Worm (Caenorhabditis elegans) whole organism, L4 larva: Measurements from ENCODE around the gene lact-7.
A peak's percentile ranks its signal among the peaks of the same experiment; 100 is the strongest.

Source experiments
- F10B5.3 ChIP-seq: sonication (generic microtip); optimal IDR thresholded peaks from 2 replicates; lab custom pipeline; 2016; ENCODE audit warnings: mild to moderate bottlenecking, missing genetic modification characterization, missing compliant biosample characterization
- Y105C5A.15 ChIP-seq: fragments of 200-800 bp; sonication (Bioruptor generic); IDR thresholded peaks from 2 replicates; pipeline ENCODE4 v1.3.6; 2022; ENCODE audit warnings: missing genetic modification characterization, missing compliant biosample characterization
- aha-1 ChIP-seq: fragments of 150-350 bp; peaks from one replicate; lab custom pipeline; 2014; ENCODE audit warnings: missing biosample characterization, missing genetic modification characterization
- ceh-28 ChIP-seq: fragments of 150-350 bp; optimal IDR thresholded peaks from 2 replicates; lab custom pipeline; 2014; ENCODE audit warnings: missing biosample characterization, missing genetic modification reagents, missing genetic modification characterization
- ceh-44 ChIP-seq: fragments of 200-800 bp; sonication (Bioruptor generic); IDR thresholded peaks from 2 replicates; pipeline ENCODE4 v1.3.6; 2022; ENCODE audit warnings: missing genetic modification reagents, missing genetic modification characterization, missing compliant biosample characterization
- daf-16 ChIP-seq, 3 experiments: sonication (generic microtip); optimal IDR thresholded peaks; 2 replicates each; lab custom pipeline; 2016 to 2017; ENCODE audit warnings: missing genetic modification characterization in 3 of 3, missing genetic modification reagents in 3 of 3, mild to moderate bottlenecking in 2 of 3, missing compliant biosample characterization in 2 of 3, missing biosample characterization in 1 of 3, moderate library complexity in 1 of 3
- daf-8 ChIP-seq: fragments of 200-800 bp; sonication (Bioruptor generic); IDR thresholded peaks from 2 replicates; pipeline ENCODE4 v1.3.6; 2022; ENCODE audit warnings: missing genetic modification characterization, missing compliant biosample characterization
- dmd-9 ChIP-seq: fragments of 200-800 bp; sonication (Bioruptor generic); IDR thresholded peaks from 2 replicates; pipeline ENCODE4 v1.3.6; 2022; ENCODE audit warnings: missing genetic modification reagents, missing genetic modification characterization, missing compliant biosample characterization
- egl-43 ChIP-seq: fragments of 200-800 bp; sonication (Bioruptor generic); IDR thresholded peaks from 2 replicates; pipeline ENCODE4 v1.3.6; 2022; ENCODE audit warnings: missing genetic modification reagents, missing genetic modification characterization, missing compliant biosample characterization
- fkh-10 ChIP-seq: fragments of 150-350 bp; optimal IDR thresholded peaks from 2 replicates; lab custom pipeline; 2014; ENCODE audit warnings: missing biosample characterization, missing genetic modification reagents, missing genetic modification characterization
- hif-1 ChIP-seq, 2 experiments: sonication (generic microtip); optimal IDR thresholded peaks; 2 replicates each; lab custom pipeline; 2016 to 2017; ENCODE audit warnings: missing compliant biosample characterization in 2 of 2, missing genetic modification characterization in 2 of 2, missing genetic modification reagents in 2 of 2, missing genotype in 2 of 2, mild to moderate bottlenecking in 1 of 2
- hlh-11 ChIP-seq: fragments of 200-800 bp; sonication (Bioruptor generic); optimal IDR thresholded peaks from 2 replicates; lab custom pipeline; 2018; ENCODE audit warnings: mild to moderate bottlenecking, missing genetic modification characterization, missing compliant biosample characterization
- hlh-30 ChIP-seq: sonication (generic microtip); optimal IDR thresholded peaks from 2 replicates; lab custom pipeline; 2017; ENCODE audit warnings: antibody characterized with exemption, mild to moderate bottlenecking, missing genetic modification characterization, missing compliant biosample characterization; ENCODE audit not compliant: insufficient read depth
- jun-1 ChIP-seq: fragments of 150-350 bp; optimal IDR thresholded peaks from 2 replicates; lab custom pipeline; 2014; ENCODE audit warnings: missing biosample characterization, missing genetic modification reagents, missing genetic modification characterization
- lin-13 ChIP-seq: fragments of 150-350 bp; optimal IDR thresholded peaks from 2 replicates; lab custom pipeline; 2014; ENCODE audit warnings: missing biosample characterization, missing genetic modification reagents, missing genetic modification characterization
- lin-15B ChIP-seq: fragments of 150-350 bp; sonication (generic microtip); optimal IDR thresholded peaks from 3 replicates; lab custom pipeline; 2014; ENCODE audit warnings: missing biosample characterization, missing genetic modification characterization
- madf-5 ChIP-seq, 2 experiments: fragments of 200-800 bp; sonication (Bioruptor generic); IDR thresholded peaks; 2 replicates each; pipeline ENCODE4 v1.3.6; 2022; ENCODE audit warnings: missing compliant biosample characterization in 2 of 2, missing genetic modification characterization in 2 of 2
- mep-1 ChIP-seq: fragments of 150-350 bp; sonication (generic microtip); optimal IDR thresholded peaks from 3 replicates; lab custom pipeline; 2014; ENCODE audit warnings: missing biosample characterization, missing genetic modification characterization
- mes-2 ChIP-seq: sonication (generic microtip); optimal IDR thresholded peaks from 2 replicates; lab custom pipeline; 2016; ENCODE audit warnings: missing genotype, mild to moderate bottlenecking, missing genetic modification characterization, missing compliant biosample characterization; ENCODE audit not compliant: poor library complexity, severe bottlenecking
- nhr-102 ChIP-seq: sonication (generic microtip); optimal IDR thresholded peaks from 2 replicates; lab custom pipeline; 2016; ENCODE audit warnings: mild to moderate bottlenecking, missing genetic modification characterization, moderate library complexity, missing compliant biosample characterization
- nhr-11 ChIP-seq: fragments of 150-350 bp; optimal IDR thresholded peaks from 2 replicates; lab custom pipeline; 2014; ENCODE audit warnings: missing biosample characterization, missing genetic modification characterization
- nhr-25 ChIP-seq: sonication (generic microtip); optimal IDR thresholded peaks from 2 replicates; lab custom pipeline; 2017; ENCODE audit warnings: missing genetic modification characterization, mild to moderate bottlenecking, missing compliant biosample characterization, antibody characterized with exemption, moderate library complexity, borderline replicate concordance; ENCODE audit not compliant: insufficient read depth
- nhr-28 ChIP-seq: fragments of 150-350 bp; optimal IDR thresholded peaks from 2 replicates; lab custom pipeline; 2014; ENCODE audit warnings: missing biosample characterization, missing genetic modification characterization
- nhr-76 ChIP-seq: fragments of 150-350 bp; optimal IDR thresholded peaks from 2 replicates; lab custom pipeline; 2014; ENCODE audit warnings: missing biosample characterization, missing genetic modification characterization
- nhr-77 ChIP-seq: fragments of 150-350 bp; optimal IDR thresholded peaks from 2 replicates; lab custom pipeline; 2014; ENCODE audit warnings: missing biosample characterization, missing genetic modification characterization
- pqm-1 ChIP-seq: sonication (generic microtip); optimal IDR thresholded peaks from 2 replicates; lab custom pipeline; 2017; ENCODE audit warnings: missing biosample characterization, missing genetic modification characterization
- rbr-2 ChIP-seq: sonication (generic microtip); optimal IDR thresholded peaks from 2 replicates; lab custom pipeline; 2016; ENCODE audit warnings: missing genotype, missing genetic modification characterization, missing compliant biosample characterization
- snpc-1.2 ChIP-seq: fragments of 200-800 bp; sonication (Bioruptor generic); IDR thresholded peaks from 2 replicates; pipeline ENCODE4 v1.3.6; 2022; ENCODE audit warnings: missing genetic modification reagents, missing genetic modification characterization, missing compliant biosample characterization
- spr-3 ChIP-seq: fragments of 200-800 bp; sonication (Bioruptor generic); optimal IDR thresholded peaks from 2 replicates; lab custom pipeline; 2018; ENCODE audit warnings: mild to moderate bottlenecking, missing genetic modification characterization, missing compliant biosample characterization
- unc-62 ChIP-seq, 3 experiments: fragments of 150-350 bp in 1 of 3; sonication (generic microtip); optimal IDR thresholded peaks in 2 of 3; peaks in 1 of 3; 1 replicate in 1 of 3; 2 replicates in 2 of 3; lab custom pipeline; 2014 to 2017; ENCODE audit warnings: missing biosample characterization in 3 of 3, missing genetic modification characterization in 3 of 3, missing genetic modification reagents in 3 of 3, missing genotype in 1 of 3
- zip-2 ChIP-seq: fragments of 150-350 bp; optimal IDR thresholded peaks from 2 replicates; lab custom pipeline; 2014; ENCODE audit warnings: missing biosample characterization, missing genetic modification characterization

lact-7 gene

ce11 chrX:11738602-11739100 is 20.3 kb upstream of the lact-7 start, which contains the start of gene nspa-9 (continued):
- TF ChIP-seq lin-13 (GFP tag; lab: Kevin White, UChicago) (no peak), dmd-9 (GFP tag; lab: Robert Waterston, UW) (no peak), mes-2 (no peak), snpc-1.2 (GFP tag; lab: Robert Waterston, UW) (no peak), daf-8 (GFP tag; lab: Robert Waterston, UW) (no peak), nhr-11 (tag; lab: Kevin White, UChicago) (no peak), hif-1 (tag; optimal IDR thresholded peaks at IDR 0.05; lab: Kevin White, UChicago) (no peak), nhr-102 (tag; lab: Kevin White, UChicago) (no peak), nhr-25 (no peak), pqm-1 (tag; lab: Kevin White, UChicago) (peak; percentile 62), mep-1 (tag; lab: Kevin White, UChicago) (peak; percentile 25), nhr-28 (tag; lab: Kevin White, UChicago) (peak; percentile 80), spr-3 (no peak), daf-16 (GFP tag; optimal IDR thresholded peaks at IDR 0.05; lab: Kevin White, UChicago) (no peak), daf-16 (tag; optimal IDR thresholded peaks at IDR 0.05; lab: Kevin White, UChicago) (peak; percentile 91), rbr-2 (tag; lab: Kevin White, UChicago) (no peak), ceh-44 (GFP tag; lab: Robert Waterston, UW) (no peak), nhr-76 (no peak)

ce11 chrX:11743723-11744122 is 15.2 kb upstream of the lact-7 start:
- TF ChIP-seq Y105C5A.15 = no peak
- no peak for TF ChIP-seq hlh-30 (tag; lab: Kevin White, UChicago)
- TF ChIP-seq, all 104 proteins: peak for 0

- TF ChIP-seq ceh-28 (tag; lab: Kevin White, UChicago) (no peak), fkh-10 (peak; percentile 15), unc-62 (GFP tag; optimal IDR thresholded peaks at IDR 0.05 in 1 of 2; lab: Kevin White, UChicago) (peak in 1 of 2 experiments; percentile 92), unc-62 (tag; optimal IDR thresholded peaks at IDR 0.05; lab: Kevin White, UChicago) (no peak), aha-1 (tag; lab: Kevin White, UChicago) (peak; percentile 24), mep-1 (tag; lab: Kevin White, UChicago) (no peak)
Observed at ce11 chrX:11745821-11746485, 13.0 kb upstream of the lact-7 start, which contains the start of gene C40H5.2. Gene C40H5.2 (plus strand): TSS chrX:11746076.

- TF ChIP-seq egl-43 (GFP tag; lab: Robert Waterston, UW) (no peak), aha-1 (tag; lab: Kevin White, UChicago) (peak; percentile 91), madf-5 (GFP tag; IDR thresholded peaks at IDR 0.05; lab: Robert Waterston, UW) (no peak), F10B5.3 (no peak)
Observed at ce11 chrX:11752289-11752688, 6.6 kb upstream of the lact-7 start.

ce11 chrX:11753155-11753554 is 5.8 kb upstream of the lact-7 start:
- TF ChIP-seq nhr-11 (tag; lab: Kevin White, UChicago) = no peak
- TF ChIP-seq zip-2 (tag; lab: Kevin White, UChicago) = no peak
- TF ChIP-seq daf-16 (GFP tag; optimal IDR thresholded peaks at IDR 0.05; lab: Kevin White, UChicago) = no peak
- no peak for TF ChIP-seq daf-16 (tag; optimal IDR thresholded peaks at IDR 0.05; lab: Kevin White, UChicago)
- no peak for TF ChIP-seq lin-13 (GFP tag; lab: Kevin White, UChicago)
- TF ChIP-seq snpc-1.2 (GFP tag; lab: Robert Waterston, UW) = no peak
- no peak for TF ChIP-seq lin-15B (tag; lab: Kevin White, UChicago)
- TF ChIP-seq pqm-1 (tag; lab: Kevin White, UChicago) = no peak
- no peak for TF ChIP-seq nhr-28 (tag; lab: Kevin White, UChicago)
- TF ChIP-seq hlh-11 (tag; lab: Kevin White, UChicago) = no peak
- no peak for TF ChIP-seq nhr-77 (tag; lab: Kevin White, UChicago)
- no peak for TF ChIP-seq hif-1 (tag; optimal IDR thresholded peaks at IDR 0.05; lab: Kevin White, UChicago)
- no peak for TF ChIP-seq jun-1 (tag; lab: Kevin White, UChicago)
